3 fruit fly cellular contexts compared by ENCODE assay signal in genomic region chr3L:10328694-10329093, dm6.
TF ChIP-seq lines count a peak whose summit lies in the region.

No protein-coding gene starts in this region.

TF ChIP-seq in whole organism, embryonic, 481 proteins besides CTCF, POLR2A, EP300 and RAD21 (continued from another document and continues in another):
- peak in 1 of 2 experiments; percentile 12 for TF ChIP-seq chif (GFP tag; optimal IDR thresholded peaks at IDR 0.05; lab: Kevin White, UChicago)
- TF ChIP-seq Sox102F (GFP tag; optimal IDR thresholded peaks at IDR 0.05; lab: Kevin White, UChicago), result peak; percentile 33
- no peak for TF ChIP-seq fu2 (GFP tag; optimal IDR thresholded peaks at IDR 0.05; lab: Kevin White, UChicago)
- peak; percentile 12 for TF ChIP-seq Oli (tag; optimal IDR thresholded peaks at IDR 0.05; lab: Kevin White, UChicago)
- no peak for TF ChIP-seq CG14860 (GFP tag; IDR thresholded peaks at IDR 0.05; lab: Robert Waterston, UW; ENCODE audit: partially characterized antibody)
- 0 out of 2 replicates have a peak, but pooled peaks have one; percentile 27 for TF ChIP-seq CG31441 (GFP tag; IDR thresholded peaks at IDR 0.05; lab: Robert Waterston, UW)
- no peak for TF ChIP-seq zf30C (GFP tag; optimal IDR thresholded peaks at IDR 0.05; lab: Kevin White, UChicago)
- peak; percentile 20 to 42 for TF ChIP-seq bsh (GFP tag; optimal IDR thresholded peaks at IDR 0.05; lab: Kevin White, UChicago)
- TF ChIP-seq eve (GFP tag; optimal IDR thresholded peaks at IDR 0.05; lab: Kevin White, UChicago), result no peak
- no peak for TF ChIP-seq hb (GFP tag; IDR thresholded peaks at IDR 0.05; lab: Robert Waterston, UW; ENCODE audit: partially characterized antibody)
- no peak for TF ChIP-seq cato (GFP tag; optimal IDR thresholded peaks at IDR 0.05; lab: Kevin White, UChicago; ENCODE audit: borderline replicate concordance)
- TF ChIP-seq pb (GFP tag; optimal IDR thresholded peaks at IDR 0.05; lab: Kevin White, UChicago), result no peak
- TF ChIP-seq chinmo (GFP tag; IDR thresholded peaks at IDR 0.05; lab: Robert Waterston, UW; ENCODE audit: partially characterized antibody), result no peak
- no peak for TF ChIP-seq CG14441 (GFP tag; IDR thresholded peaks at IDR 0.05; lab: Robert Waterston, UW)
- TF ChIP-seq MTF-1 (GFP tag; optimal IDR thresholded peaks at IDR 0.05; lab: Kevin White, UChicago; ENCODE audit: borderline replicate concordance), result no peak
- TF ChIP-seq ac (GFP tag; optimal IDR thresholded peaks at IDR 0.05; lab: Kevin White, UChicago), result no peak
- no peak for TF ChIP-seq hth (optimal IDR thresholded peaks at IDR 0.05; lab: Kevin White, UChicago)
- no peak for TF ChIP-seq wdn (GFP tag; IDR thresholded peaks at IDR 0.05; lab: Robert Waterston, UW)
- no peak for TF ChIP-seq amos (GFP tag; IDR thresholded peaks at IDR 0.05; lab: Robert Waterston, UW; ENCODE audit: partially characterized antibody)
- TF ChIP-seq Dek (tag; optimal IDR thresholded peaks at IDR 0.05; lab: Kevin White, UChicago), result no peak
- TF ChIP-seq CG9817 (tag; optimal IDR thresholded peaks at IDR 0.05; lab: Kevin White, UChicago), result no peak
- TF ChIP-seq CG17359 (tag; optimal IDR thresholded peaks at IDR 0.05; lab: Kevin White, UChicago), result no peak
- peak; percentile 38 for TF ChIP-seq gem (tag; optimal IDR thresholded peaks at IDR 0.05; lab: Kevin White, UChicago)
- no peak for TF ChIP-seq Dad (GFP tag; optimal IDR thresholded peaks at IDR 0.05; lab: Kevin White, UChicago)
- TF ChIP-seq Oaz (GFP tag; IDR thresholded peaks at IDR 0.05; lab: Robert Waterston, UW), result no peak
- no peak for TF ChIP-seq disco-r (GFP tag; optimal IDR thresholded peaks at IDR 0.05; lab: Kevin White, UChicago)
- TF ChIP-seq tio (GFP tag; optimal IDR thresholded peaks at IDR 0.05; lab: Kevin White, UChicago), result no peak
- TF ChIP-seq nom (GFP tag; optimal IDR thresholded peaks at IDR 0.05; lab: Kevin White, UChicago), result peak; percentile 39
- TF ChIP-seq Jarid2 (GFP tag; optimal IDR thresholded peaks at IDR 0.05; lab: Kevin White, UChicago), result no peak
- TF ChIP-seq sna (GFP tag; IDR thresholded peaks at IDR 0.05; lab: Robert Waterston, UW; ENCODE audit: partially characterized antibody), result no peak
- no peak for TF ChIP-seq pzg (GFP tag; optimal IDR thresholded peaks at IDR 0.05; lab: Kevin White, UChicago)
- TF ChIP-seq Mad (GFP tag; optimal IDR thresholded peaks at IDR 0.05; lab: Kevin White, UChicago), result no peak
- no peak for TF ChIP-seq Fer1 (GFP tag; optimal IDR thresholded peaks at IDR 0.05; lab: Kevin White, UChicago)
- peak; percentile 7 for TF ChIP-seq az2 (GFP tag; optimal IDR thresholded peaks at IDR 0.05; lab: Kevin White, UChicago)
- peak; percentile 49 for TF ChIP-seq Med (GFP tag; lab: Kevin White, UChicago)
- peak; percentile 71 for TF ChIP-seq sens (GFP tag; lab: Kevin White, UChicago)
- TF ChIP-seq Blimp-1 (GFP tag; optimal IDR thresholded peaks at IDR 0.05; lab: Kevin White, UChicago), result peak; percentile 1
- TF ChIP-seq CG4328 (GFP tag; optimal IDR thresholded peaks at IDR 0.05; lab: Kevin White, UChicago), result no peak
- no peak for TF ChIP-seq NFAT (GFP tag; IDR thresholded peaks at IDR 0.05; lab: Robert Waterston, UW)
- TF ChIP-seq CG6654 (GFP tag; optimal IDR thresholded peaks at IDR 0.05; lab: Kevin White, UChicago), result no peak
- TF ChIP-seq h (optimal IDR thresholded peaks at IDR 0.05; lab: Kevin White, UChicago), result no peak
- TF ChIP-seq CG1647 (GFP tag; optimal IDR thresholded peaks at IDR 0.05; lab: Kevin White, UChicago), result no peak
- TF ChIP-seq stwl (tag; optimal IDR thresholded peaks at IDR 0.05; lab: Kevin White, UChicago), result no peak
- TF ChIP-seq Tbp (GFP tag; optimal IDR thresholded peaks at IDR 0.05; lab: Kevin White, UChicago), result no peak
- no peak for TF ChIP-seq run (tag; optimal IDR thresholded peaks at IDR 0.05; lab: Kevin White, UChicago)

TF ChIP-seq in whole organism, prepupa, 60 proteins besides CTCF, POLR2A, EP300 and RAD21 (continued from another document):
- peak; percentile 98 for TF ChIP-seq CG31627 (GFP tag; optimal IDR thresholded peaks at IDR 0.05; lab: Kevin White, UChicago)
- peak; percentile 80 for TF ChIP-seq Hr4 (GFP tag; optimal IDR thresholded peaks at IDR 0.05; lab: Kevin White, UChicago)
- peak; percentile 87 for TF ChIP-seq Ets96B (tag; optimal IDR thresholded peaks at IDR 0.05; lab: Kevin White, UChicago)
- peak; percentile 49 for TF ChIP-seq dac (GFP tag; optimal IDR thresholded peaks at IDR 0.05; lab: Kevin White, UChicago)
- peak; percentile 95 for TF ChIP-seq Sox15 (GFP tag; optimal IDR thresholded peaks at IDR 0.05; lab: Kevin White, UChicago)
- TF ChIP-seq CG6276 (GFP tag; optimal IDR thresholded peaks at IDR 0.05; lab: Kevin White, UChicago), result peak; percentile 40
- peak; percentile 97 for TF ChIP-seq CG11902 (GFP tag; optimal IDR thresholded peaks at IDR 0.05; lab: Kevin White, UChicago)
- peak; percentile 76 for TF ChIP-seq spab (GFP tag; optimal IDR thresholded peaks at IDR 0.05; lab: Kevin White, UChicago)
- TF ChIP-seq lz (GFP tag; optimal IDR thresholded peaks at IDR 0.05; lab: Kevin White, UChicago), result peak; percentile 98
- TF ChIP-seq CG8632 (GFP tag; optimal IDR thresholded peaks at IDR 0.05; lab: Kevin White, UChicago), result peak; percentile 95
- peak; percentile 71 for TF ChIP-seq CG9139 (GFP tag; optimal IDR thresholded peaks at IDR 0.05; lab: Kevin White, UChicago)
- TF ChIP-seq svp (GFP tag; lab: Kevin White, UChicago), result peak; percentile 99
- peak; percentile 76 for TF ChIP-seq CG11762 (GFP tag; optimal IDR thresholded peaks at IDR 0.05; lab: Kevin White, UChicago; ENCODE audit: insufficient read depth)
- peak; percentile 86 for TF ChIP-seq CG3032 (tag; optimal IDR thresholded peaks at IDR 0.05; lab: Kevin White, UChicago)
- TF ChIP-seq OdsH (GFP tag; optimal IDR thresholded peaks at IDR 0.05; lab: Kevin White, UChicago), result peak; percentile 95
- peak; percentile 82 for TF ChIP-seq dsx (GFP tag; optimal IDR thresholded peaks at IDR 0.05; lab: Kevin White, UChicago; ENCODE audit: poor library complexity, severe bottlenecking)
- TF ChIP-seq CG32006 (GFP tag; optimal IDR thresholded peaks at IDR 0.05; lab: Kevin White, UChicago), result peak; percentile 81
- peak; percentile 97 for TF ChIP-seq Smox (GFP tag; optimal IDR thresholded peaks at IDR 0.05; lab: Kevin White, UChicago)
- peak; percentile 65 for TF ChIP-seq CG8119 (GFP tag; IDR thresholded peaks at IDR 0.05; lab: Robert Waterston, UW)
- TF ChIP-seq salr (GFP tag; optimal IDR thresholded peaks at IDR 0.05; lab: Kevin White, UChicago), result peak; percentile 69 to 73
- TF ChIP-seq Blimp-1 (GFP tag; optimal IDR thresholded peaks at IDR 0.05; lab: Kevin White, UChicago), result peak; percentile 92
- peak; percentile 88 for TF ChIP-seq Eip93F (GFP tag; optimal IDR thresholded peaks at IDR 0.05; lab: Kevin White, UChicago)
- TF ChIP-seq eg (GFP tag; IDR thresholded peaks at IDR 0.05; lab: Robert Waterston, UW), result peak; percentile 71
- TF ChIP-seq CG15336 (GFP tag; IDR thresholded peaks at IDR 0.05; lab: Robert Waterston, UW), result peak; percentile 51; the same call in 1 of the 2 replicates
- TF ChIP-seq CG6808 (GFP tag; optimal IDR thresholded peaks at IDR 0.05; lab: Kevin White, UChicago), result peak; percentile 74
- TF ChIP-seq CG8319 (GFP tag; optimal IDR thresholded peaks at IDR 0.05; lab: Kevin White, UChicago), result peak; percentile 93
- TF ChIP-seq CG6854 (GFP tag; optimal IDR thresholded peaks at IDR 0.05; lab: Kevin White, UChicago), result peak; percentile 90
- TF ChIP-seq CG11294 (GFP tag; IDR thresholded peaks at IDR 0.05; lab: Robert Waterston, UW), result peak; percentile 35; the same call in 1 of the 2 replicates
- peak; percentile 93 for TF ChIP-seq vri (GFP tag; optimal IDR thresholded peaks at IDR 0.05; lab: Kevin White, UChicago)
- peak; percentile 89 for TF ChIP-seq fd85E (GFP tag; optimal IDR thresholded peaks at IDR 0.05; lab: Kevin White, UChicago)
- TF ChIP-seq CG6792 (GFP tag; optimal IDR thresholded peaks at IDR 0.05; lab: Kevin White, UChicago), result peak; percentile 96
- TF ChIP-seq fkh (GFP tag; optimal IDR thresholded peaks at IDR 0.05; lab: Kevin White, UChicago), result no peak
- peak; percentile 93 for TF ChIP-seq CG6163 (GFP tag; IDR thresholded peaks at IDR 0.05; lab: Robert Waterston, UW)
- peak; percentile 55; the same call in 1 of the 2 replicates for TF ChIP-seq Gug (GFP tag; IDR thresholded peaks at IDR 0.05; lab: Robert Waterston, UW)
- TF ChIP-seq achi (GFP tag; optimal IDR thresholded peaks at IDR 0.05; lab: Kevin White, UChicago), result peak; percentile 90
- TF ChIP-seq acj6 (GFP tag; optimal IDR thresholded peaks at IDR 0.05; lab: Kevin White, UChicago), result peak; percentile 94
- TF ChIP-seq Hr38 (GFP tag; optimal IDR thresholded peaks at IDR 0.05; lab: Kevin White, UChicago), result no peak

TF ChIP-seq in whole organism, wandering third instar larva, 38 proteins besides CTCF, POLR2A, EP300 and RAD21 (continued from another document):
- TF ChIP-seq brk (GFP tag; optimal IDR thresholded peaks at IDR 0.05; lab: Kevin White, UChicago) (peak; percentile 86), OdsH (GFP tag; optimal IDR thresholded peaks at IDR 0.05; lab: Kevin White, UChicago) (peak; percentile 94), Hnf4 (GFP tag; optimal IDR thresholded peaks at IDR 0.05; lab: Kevin White, UChicago) (peak; percentile 93)
